Worm (Caenorhabditis elegans) whole organism, L1 larva: Measurements from ENCODE around the gene sel-1.

Source experiments
- ama-1 ChIP-seq: fragments of 150-350 bp; optimal IDR thresholded peaks from 2 replicates; lab custom pipeline; 2014
- lin-13 ChIP-seq: fragments of 150-350 bp; optimal IDR thresholded peaks from 2 replicates; lab custom pipeline; 2014; ENCODE audit warnings: missing biosample characterization, missing genetic modification reagents, missing genetic modification characterization
- lin-15B ChIP-seq: fragments of 150-350 bp; sonication (generic microtip); optimal IDR thresholded peaks from 3 replicates; lab custom pipeline; 2014; ENCODE audit warnings: missing biosample characterization, missing genetic modification characterization
- snpc-4 ChIP-seq: fragments of 150-350 bp; optimal IDR thresholded peaks from 2 replicates; lab custom pipeline; 2014; ENCODE audit warnings: missing biosample characterization, missing genetic modification characterization

DNA sequence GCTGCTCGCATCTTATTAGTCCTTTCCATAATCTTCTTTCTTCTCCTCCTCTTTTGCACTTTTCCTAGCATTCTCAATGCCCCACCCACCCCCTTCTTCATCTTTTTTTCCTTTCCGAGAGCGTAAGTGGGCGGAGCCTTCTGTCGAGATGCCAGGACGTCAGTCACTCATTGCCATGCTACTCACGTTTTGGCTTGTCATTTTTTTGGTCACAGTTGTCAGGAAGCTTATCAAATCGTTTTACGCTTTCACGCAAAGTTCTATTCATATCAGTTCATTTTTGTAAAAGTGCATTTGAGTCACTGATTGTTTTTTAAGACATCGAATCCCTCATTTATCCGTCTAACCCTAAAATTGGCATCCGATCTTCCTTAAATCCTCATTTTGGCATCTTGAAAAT lies 20.5 kb upstream of the sel-1 start:
- TF ChIP-seq snpc-4, result no peak
- no peak for TF ChIP-seq ama-1 (lab: Kevin White, UChicago)
- TF ChIP-seq lin-15B, result no peak
- no peak for TF ChIP-seq lin-13 (GFP tag; lab: Kevin White, UChicago)
